Worm (Caenorhabditis elegans) whole organism, late embryonic: ENCODE measurements around the gene ctg-2.

Source experiments
- F13H6.1 ChIP-seq: sonication (generic microtip); optimal IDR thresholded peaks from 2 replicates; lab custom pipeline; 2016; ENCODE audit warnings: missing genetic modification characterization, missing compliant biosample characterization
- ahr-1 ChIP-seq: sonication (generic microtip); optimal IDR thresholded peaks from 2 replicates; lab custom pipeline; 2016; ENCODE audit warnings: missing genetic modification characterization, missing compliant biosample characterization
- ceh-18 ChIP-seq: sonication (generic microtip); optimal IDR thresholded peaks from 2 replicates; lab custom pipeline; 2016; ENCODE audit warnings: missing genetic modification characterization, missing compliant biosample characterization
- ceh-48 ChIP-seq: sonication (generic microtip); optimal IDR thresholded peaks from 2 replicates; lab custom pipeline; 2016; ENCODE audit warnings: missing genetic modification characterization, inconsistent platforms, missing compliant biosample characterization
- dmd-4 ChIP-seq: sonication (generic microtip); optimal IDR thresholded peaks from 2 replicates; lab custom pipeline; 2016; ENCODE audit warnings: borderline replicate concordance, missing genetic modification characterization, missing compliant biosample characterization
- dve-1 ChIP-seq: sonication (generic microtip); optimal IDR thresholded peaks from 2 replicates; lab custom pipeline; 2017; ENCODE audit warnings: antibody characterized with exemption, mild to moderate bottlenecking, missing genetic modification characterization, missing compliant biosample characterization
- fkh-10 ChIP-seq: fragments of 150-350 bp; optimal IDR thresholded peaks from 2 replicates; lab custom pipeline; 2014; ENCODE audit warnings: missing biosample characterization, missing genetic modification reagents, missing genetic modification characterization
- hlh-30 ChIP-seq: sonication (generic microtip); optimal IDR thresholded peaks from 2 replicates; lab custom pipeline; 2017; ENCODE audit warnings: antibody characterized with exemption, missing genetic modification characterization, missing compliant biosample characterization; ENCODE audit not compliant: insufficient read depth
- hlh-8 ChIP-seq: sonication (generic microtip); optimal IDR thresholded peaks from 2 replicates; lab custom pipeline; 2016; ENCODE audit warnings: missing genotype, missing genetic modification characterization, missing compliant biosample characterization
- madf-2 ChIP-seq: sonication (generic microtip); optimal IDR thresholded peaks from 2 replicates; lab custom pipeline; 2017; ENCODE audit warnings: missing genetic modification characterization, missing compliant biosample characterization
- nhr-11 ChIP-seq: fragments of 150-350 bp; optimal IDR thresholded peaks from 2 replicates; lab custom pipeline; 2014; ENCODE audit warnings: missing biosample characterization, missing genetic modification characterization
- tbx-2 ChIP-seq: sonication (generic microtip); optimal IDR thresholded peaks from 2 replicates; lab custom pipeline; 2016; ENCODE audit warnings: missing genetic modification characterization, missing compliant biosample characterization

- TF ChIP-seq hlh-8 (tag; lab: Kevin White, UChicago) = no peak
- no peak for TF ChIP-seq hlh-30 (tag; lab: Kevin White, UChicago)
- TF ChIP-seq dmd-4 (tag; lab: Kevin White, UChicago) = no peak
- no peak for TF ChIP-seq ahr-1
- no peak for TF ChIP-seq tbx-2 (tag; lab: Kevin White, UChicago)
- no peak for TF ChIP-seq nhr-11
- no peak for TF ChIP-seq ceh-18 (tag; lab: Kevin White, UChicago)
- TF ChIP-seq madf-2 (tag; lab: Kevin White, UChicago) = no peak
- no peak for TF ChIP-seq F13H6.1
- no peak for TF ChIP-seq fkh-10 (GFP tag; lab: Kevin White, UChicago)
- no peak for TF ChIP-seq dve-1 (tag; lab: Kevin White, UChicago)
- TF ChIP-seq ceh-48 (tag; lab: Kevin White, UChicago) = no peak
Observed at ce11 chrII:8562002-8562401, 47.1 kb downstream of the ctg-2 start, which contains the start of gene F54C9.14.
